Worm (Caenorhabditis elegans) whole organism, midembryonic: ENCODE measurements around the gene mtl-1.

Experiments
- cog-1 ChIP-seq: sonication (generic microtip); optimal IDR thresholded peaks from 2 replicates; lab custom pipeline; 2016; ENCODE audit warnings: missing genetic modification characterization, missing compliant biosample characterization
- klf-2 ChIP-seq: fragments of 200-800 bp; sonication (Bioruptor generic); conservative IDR thresholded peaks from 2 replicates; pipeline ENCODE4 v1.3.6; 2022; ENCODE audit warnings: missing genetic modification reagents, missing genetic modification characterization, missing compliant biosample characterization
- tab-1 ChIP-seq: fragments of 200-800 bp; sonication (Bioruptor generic); IDR thresholded peaks from 2 replicates; pipeline ENCODE4 v1.3.6; 2022; ENCODE audit warnings: missing genetic modification characterization, missing compliant biosample characterization
- ztf-29 ChIP-seq: fragments of 200-800 bp; sonication (Bioruptor generic); IDR thresholded peaks from 2 replicates; pipeline ENCODE4 v1.3.6; 2022; ENCODE audit warnings: missing genetic modification reagents, missing genetic modification characterization, missing compliant biosample characterization

DNA sequence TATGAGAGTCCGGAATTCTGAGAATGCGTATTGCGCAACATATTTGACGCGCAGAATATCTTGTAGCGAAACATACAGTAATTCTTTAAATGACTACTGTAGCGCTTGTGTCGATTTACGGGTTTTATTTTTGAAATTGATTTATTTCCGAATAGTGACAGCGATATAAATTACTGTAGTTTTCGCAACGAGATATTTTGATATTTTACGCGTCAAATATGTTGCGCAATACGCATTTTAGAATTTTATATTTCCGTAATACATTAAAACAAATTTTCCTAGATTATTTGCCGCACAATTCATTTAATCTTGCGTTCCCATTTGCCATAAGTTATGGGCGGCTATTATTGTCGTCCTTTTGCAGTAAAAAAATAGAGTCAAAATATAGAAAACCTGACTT lies 13.7 kb upstream of the mtl-1 start:
- no peak for TF ChIP-seq ztf-29 (GFP tag; lab: Robert Waterston, UW)
- TF ChIP-seq klf-2 (GFP tag; lab: Robert Waterston, UW): no peak
- no peak for TF ChIP-seq tab-1
- TF ChIP-seq cog-1 (tag; lab: Kevin White, UChicago): no peak
